Fruit fly (Drosophila melanogaster) Kc167 (cell line): ENCODE measurements around the gene Abd-B.

Experiments
- Sin3A ChIP-seq: fragments of >200 bp; optimal IDR thresholded peaks from 2 replicates; lab custom pipeline; 2018; ENCODE audit warnings: missing external identifiers
- insv ChIP-seq: fragments of >200 bp; optimal IDR thresholded peaks from 3 replicates; lab custom pipeline; 2018; ENCODE audit warnings: missing external identifiers
- psq ChIP-seq: fragments of >200 bp; optimal IDR thresholded peaks from 2 replicates; lab custom pipeline; 2017; ENCODE audit warnings: missing external identifiers
- ttk ChIP-seq: sonication (Bioruptor generic); optimal IDR thresholded peaks from 2 replicates; lab custom pipeline; 2017; ENCODE audit warnings: missing external identifiers

- TF ChIP-seq insv (lab: Kevin White, UChicago) = no peak
- TF ChIP-seq Sin3A (lab: Kevin White, UChicago) = no peak
- TF ChIP-seq psq (lab: Kevin White, UChicago) = no peak
- TF ChIP-seq ttk (lab: Kevin White, UChicago) = no peak
These were observed 72.4 kb downstream of the Abd-B start for dm6 chr3R:16899659-16900022.
